Fruit fly (Drosophila melanogaster) whole organism, pupa: ENCODE measurements around the gene x16.

Experiments used
- CG32121 ChIP-seq: fragments of 200-800 bp; sonication (Bioruptor generic); IDR thresholded peaks from 2 replicates; pipeline ENCODE4 v1.3.6; 2022; ENCODE audit warnings: missing biosample characterization, missing genetic modification characterization
- Ets98B ChIP-seq: fragments of 200-800 bp; sonication (Bioruptor generic); IDR thresholded peaks from 2 replicates; pipeline ENCODE4 v1.3.6; 2022; ENCODE audit warnings: missing biosample characterization, missing genetic modification characterization

DNA sequence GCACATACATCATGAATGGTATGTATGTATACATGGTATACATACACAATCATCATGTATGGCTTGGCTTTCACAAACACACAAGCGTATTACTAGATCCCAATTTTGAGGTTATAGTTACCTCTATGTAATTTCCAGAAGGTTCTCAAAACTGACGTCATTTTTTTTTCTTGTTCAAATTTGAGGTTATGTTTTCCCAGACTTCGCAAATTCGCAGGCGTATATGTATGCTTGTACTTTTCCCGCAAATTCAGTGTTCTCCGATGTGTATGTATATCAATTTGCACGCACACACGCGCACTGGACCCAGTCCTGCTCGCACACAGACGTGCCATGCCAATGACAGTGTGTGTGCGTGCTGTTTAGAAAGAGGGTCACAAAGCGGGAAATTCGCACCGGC lies 46.3 kb upstream of the x16 start:
- TF ChIP-seq CG32121 (GFP tag; lab: Robert Waterston, UW) (no peak), Ets98B (no peak)
